Worm (Caenorhabditis elegans) whole organism, dauer: ENCODE results near the gene Y5H2A.4.
"Not testable (repeated sequence)": the region's sequence is repeated elsewhere in the genome, so short reads cannot be mapped to it uniquely, and the experiment has no call there.

Source experiments
- unc-62 ChIP-seq: sonication (generic microtip); optimal IDR thresholded peaks from 2 replicates; lab custom pipeline; 2017; ENCODE audit warnings: missing biosample characterization, missing genetic modification reagents, missing genetic modification characterization

Gene Y5H2A.4

ce11 chrV:2266958-2267357 lies 7.2 kb downstream of the Y5H2A.4 start, which contains the start of gene nhr-275:
Gene nhr-275 (minus strand): TSS chrV:2267058.
- no peak for TF ChIP-seq unc-62

ce11 chrV:2264925-2265324 lies 9.2 kb downstream of the Y5H2A.4 start:
- no peak for TF ChIP-seq unc-62

ce11 chrV:2264455-2264854 lies 9.7 kb downstream of the Y5H2A.4 start, which contains the start of gene nhr-183:
Gene nhr-183 (minus strand): TSS chrV:2264634.
- TF ChIP-seq unc-62: no peak

ce11 chrV:2260660-2261059 lies 13.5 kb downstream of the Y5H2A.4 start, which contains the start of gene F41B5.12:
Gene F41B5.12 (plus strand): TSS chrV:2260960.
- TF ChIP-seq unc-62: no peak

ce11 chrV:2259750-2260149 lies 14.4 kb downstream of the Y5H2A.4 start, which contains the start of gene nhr-182:
Gene nhr-182 (minus strand): TSS chrV:2259927.
- TF ChIP-seq unc-62: no peak

DNA sequence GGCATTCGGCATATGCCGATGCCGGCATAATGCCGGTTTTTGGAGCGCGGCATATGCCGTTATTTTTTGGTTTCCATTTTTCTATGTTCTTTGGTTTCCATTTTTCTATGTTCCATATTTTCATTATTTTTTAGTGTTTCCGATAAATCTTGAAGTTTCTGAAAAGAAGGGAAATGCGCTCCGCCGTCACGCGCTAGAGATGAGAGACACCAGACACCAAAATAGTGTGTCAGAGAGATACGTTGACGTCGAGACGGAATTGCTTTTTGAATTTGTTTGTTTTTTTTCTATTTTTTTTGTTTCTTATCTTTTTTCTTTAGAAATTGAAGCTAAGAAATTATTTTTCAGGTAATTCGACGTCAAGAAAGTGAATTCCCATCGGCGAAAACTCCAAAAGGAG lies 19.0 kb downstream of the Y5H2A.4 start, which contains the start of gene F41B5.1:
Gene F41B5.1 (plus strand): TSS at position 343 of the 400 bp plus-strand sequence.
- not testable (repeated sequence) for TF ChIP-seq unc-62

DNA sequence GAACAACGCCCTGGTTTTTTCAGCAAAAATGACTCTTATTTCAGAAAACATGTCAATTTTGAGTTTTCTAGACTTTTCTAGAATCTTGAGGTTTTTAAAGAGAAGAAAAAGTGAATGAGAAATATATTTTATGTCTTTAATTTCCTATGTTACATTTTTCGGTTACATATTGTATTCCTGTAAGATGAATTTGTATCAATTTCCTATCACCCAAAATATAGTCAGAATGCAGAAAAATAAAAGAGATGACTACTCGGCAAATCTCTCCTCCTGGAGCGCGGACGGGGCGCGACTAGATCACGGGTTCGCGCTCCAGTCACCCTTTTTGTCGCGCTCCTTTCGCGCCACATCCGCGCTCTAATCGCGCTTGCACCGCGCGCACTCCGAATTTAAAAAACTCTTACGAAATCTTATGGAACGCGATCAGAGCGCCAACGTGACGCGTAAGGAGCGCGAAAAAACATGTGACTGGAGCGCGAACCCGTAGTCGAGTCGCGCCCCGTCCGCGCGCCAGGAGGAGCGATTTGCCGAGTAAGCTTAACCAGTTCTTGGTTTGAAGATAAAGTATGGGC lies 19.5 kb downstream of the Y5H2A.4 start, which contains the start of gene str-253:
Gene str-253 (minus strand): TSS at position 51 of the 572 bp plus-strand sequence.
- no peak for TF ChIP-seq unc-62

- no peak for TF ChIP-seq unc-62
Observed at ce11 chrV:2251774-2252173, 22.4 kb downstream of the Y5H2A.4 start.

ce11 chrV:2250126-2250590 lies 24.0 kb downstream of the Y5H2A.4 start, which contains the start of gene cyp-33C7:
Gene cyp-33C7 (plus strand): TSS chrV:2250540.
- TF ChIP-seq unc-62: no peak

ce11 chrV:2249310-2249709 lies 24.8 kb downstream of the Y5H2A.4 start, which contains the start of gene cyp-33C6:
Gene cyp-33C6 (minus strand): TSS chrV:2249410.
- no peak for TF ChIP-seq unc-62

ce11 chrV:2244751-2245150 lies 29.4 kb downstream of the Y5H2A.4 start, which contains the start of gene cyp-33C5:
Gene cyp-33C5 (plus strand): TSS chrV:2245004.
- no peak for TF ChIP-seq unc-62

- TF ChIP-seq unc-62: no peak
Observed at ce11 chrV:2242630-2243029, 31.5 kb downstream of the Y5H2A.4 start, which contains the start of gene cyp-33C3. Gene cyp-33C3 (plus strand): TSS chrV:2242778.

DNA sequence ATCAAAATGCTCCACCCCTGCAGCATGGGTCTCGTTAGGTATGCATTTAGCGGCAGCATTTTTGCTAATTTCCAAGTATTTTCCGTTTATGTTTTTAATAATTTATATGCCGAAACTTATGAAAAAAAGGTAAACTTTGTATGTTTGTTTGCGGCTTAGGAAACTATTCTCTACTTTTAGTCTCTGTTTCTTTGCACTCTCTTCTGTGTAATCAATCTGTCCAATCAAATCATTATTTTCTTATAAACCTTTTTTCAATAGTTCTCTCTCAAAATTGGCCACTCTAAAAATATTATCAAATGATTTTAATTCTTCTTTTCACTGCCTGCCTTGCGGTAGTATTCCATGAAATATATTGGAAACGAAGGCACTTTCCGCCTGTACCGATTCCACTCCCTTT lies 36.1 kb downstream of the Y5H2A.4 start:
- no peak for TF ChIP-seq unc-62

DNA sequence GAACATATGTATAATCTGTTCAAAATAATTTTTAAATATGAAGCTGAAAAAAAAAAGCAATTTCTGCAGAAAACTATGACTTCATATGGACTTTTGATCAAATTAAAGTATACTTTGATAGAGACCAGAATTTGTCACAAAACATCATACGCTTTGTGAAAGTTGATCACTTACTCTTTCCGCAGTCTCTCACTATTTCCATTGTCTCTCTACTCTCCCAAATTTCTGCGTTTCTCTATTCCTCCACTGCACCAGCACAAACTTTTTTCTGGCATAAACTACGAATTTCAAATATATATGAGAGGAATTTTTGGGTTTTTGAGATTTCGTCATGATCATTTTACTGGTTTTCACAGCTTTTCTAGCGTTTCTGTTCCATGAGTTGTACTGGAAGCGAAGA lies 38.3 kb downstream of the Y5H2A.4 start, which contains the start of gene cyp-33C4:
Gene cyp-33C4 (plus strand): TSS at position 293 of the 400 bp plus-strand sequence.
- TF ChIP-seq unc-62: no peak

DNA sequence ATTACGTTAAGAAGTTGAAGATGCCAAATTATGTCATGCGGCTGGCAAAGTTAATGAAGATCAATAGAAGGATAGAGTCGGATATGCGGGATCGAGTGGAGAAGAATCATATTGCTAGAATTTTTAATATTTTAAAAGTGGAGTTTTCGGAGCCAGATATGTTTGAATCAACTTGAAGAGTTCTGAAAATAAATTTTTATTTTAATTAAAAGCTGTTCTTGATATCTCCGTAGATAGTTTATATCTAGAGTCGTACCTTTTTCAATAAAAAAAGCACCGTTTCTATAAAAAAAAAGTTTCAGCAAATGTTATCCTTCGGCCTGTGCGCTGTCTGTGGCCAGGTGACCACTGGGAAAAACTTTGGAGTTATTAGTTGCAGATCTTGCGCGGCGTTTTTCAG lies 41.0 kb downstream of the Y5H2A.4 start, which contains the start of gene nhr-96:
Gene nhr-96 (plus strand): TSS at position 301 of the 400 bp plus-strand sequence.
- TF ChIP-seq unc-62: no peak

- no peak for TF ChIP-seq unc-62
Observed at ce11 chrV:2230912-2231311, 43.2 kb downstream of the Y5H2A.4 start, which contains the start of gene nhr-134. Gene nhr-134 (plus strand): TSS chrV:2231223.

DNA sequence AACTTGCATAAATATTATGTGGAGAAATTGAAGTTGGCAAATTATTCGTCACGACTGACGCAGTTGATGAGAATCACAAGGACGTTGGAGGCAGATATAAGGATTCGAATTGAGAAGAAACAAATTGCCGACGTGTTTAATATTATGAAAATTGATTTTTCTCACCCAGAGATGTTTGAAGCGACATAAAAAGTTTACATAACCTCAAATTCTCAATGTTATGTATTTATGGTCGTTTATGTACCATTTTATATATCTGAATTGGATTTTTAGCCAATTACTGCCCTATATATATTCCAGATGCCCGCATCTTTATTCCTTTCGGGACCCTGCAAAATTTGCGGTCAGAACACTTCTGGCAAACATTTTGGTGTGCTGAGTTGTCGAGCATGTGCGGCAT lies 45.4 kb downstream of the Y5H2A.4 start, which contains the start of gene nhr-126:
Gene nhr-126 (plus strand): TSS at position 301 of the 400 bp plus-strand sequence.
- TF ChIP-seq unc-62: no peak

ce11 chrV:2226903-2227302 lies 47.2 kb downstream of the Y5H2A.4 start, which contains the start of gene nhr-18:
Gene nhr-18 (plus strand): TSS chrV:2227203.
- TF ChIP-seq unc-62: no peak
